Fruit fly (Drosophila melanogaster): ENCODE results near the gene BuGZ.

- TF ChIP-seq psq (optimal IDR thresholded peaks at IDR 0.05) (no peak), EcR (GFP tag; optimal IDR thresholded peaks at IDR 0.05) (no peak)
Measured at dm6 chr2L:16730939-16731338, 12.3 kb upstream of the BuGZ start, which contains the start of gene CG17996.
